Worm (Caenorhabditis elegans): ENCODE measurements around the gene clec-125.

DNA sequence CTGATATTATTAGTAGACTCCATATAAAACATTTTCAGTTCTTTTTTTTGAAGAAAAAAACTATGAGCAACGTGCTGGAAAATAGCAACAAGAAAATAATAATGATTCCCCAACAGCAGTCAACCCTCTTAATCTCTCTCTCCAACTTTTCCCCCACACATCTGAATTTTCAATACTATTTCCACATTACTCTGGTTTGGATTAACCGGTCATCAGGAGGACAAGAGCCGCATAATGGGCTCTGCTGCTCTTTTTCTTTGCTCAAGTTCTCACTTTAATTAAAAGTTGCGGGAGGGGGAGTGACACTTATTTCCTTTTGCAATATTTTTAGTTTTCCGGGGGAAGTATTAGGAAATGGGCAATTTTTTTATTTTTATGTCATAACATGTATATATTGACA lies 11.7 kb downstream of the clec-125 start:
- TF ChIP-seq ztf-11 (tag; optimal IDR thresholded peaks at IDR 0.05) (no peak), ceh-16 (tag; optimal IDR thresholded peaks at IDR 0.05) (no peak), peb-1 (tag; optimal IDR thresholded peaks at IDR 0.05) (no peak), elt-1 (tag; optimal IDR thresholded peaks at IDR 0.05) (no peak), nhr-10 (tag; optimal IDR thresholded peaks at IDR 0.05) (no peak), unc-55 (GFP tag; optimal IDR thresholded peaks at IDR 0.05) (no peak), zag-1 (tag; optimal IDR thresholded peaks at IDR 0.05) (no peak), skn-1 (tag; optimal IDR thresholded peaks at IDR 0.05) (no peak), mdl-1 (tag; optimal IDR thresholded peaks at IDR 0.05) (no peak), ama-1 (optimal IDR thresholded peaks at IDR 0.05) (no peak)

Measured in whole organism, L2 larva.